Fruit fly (Drosophila melanogaster) whole organism, embryonic: Measurements from ENCODE around the gene CG6788.
"Not testable (repeated sequence)": the region's sequence is repeated elsewhere in the genome, so short reads cannot be mapped to it uniquely, and the experiment has no call there.

ENCODE experiments used
- ATbp ChIP-seq: fragments of 200-800 bp; sonication (Bioruptor generic); optimal IDR thresholded peaks from 2 replicates; lab custom pipeline; 2017; ENCODE audit warnings: missing biosample characterization, mild to moderate bottlenecking, missing genetic modification characterization, missing genetic modification reagents
- Aef1 ChIP-seq: fragments of 200-800 bp; sonication (Bioruptor generic); IDR thresholded peaks from 3 replicates; pipeline ENCODE4 v1.3.6; 2022; ENCODE audit warnings: missing biosample characterization, missing genetic modification characterization
- Asciz ChIP-seq: fragments of 200-800 bp; sonication (Bioruptor generic); optimal IDR thresholded peaks from 2 replicates; lab custom pipeline; 2017; ENCODE audit warnings: missing biosample characterization, mild to moderate bottlenecking, missing genetic modification characterization, missing genetic modification reagents
- Atf6 ChIP-seq: fragments of 200-800 bp; sonication (Bioruptor generic); IDR thresholded peaks from 2 replicates; pipeline ENCODE4 v1.3.6; 2022; ENCODE audit warnings: missing biosample characterization, missing genetic modification characterization
- CG11398 ChIP-seq: fragments of 200-800 bp; sonication (Bioruptor generic); optimal IDR thresholded peaks from 2 replicates; lab custom pipeline; 2016; ENCODE audit warnings: missing biosample characterization, missing genetic modification characterization
- CG11696 ChIP-seq: fragments of 200-800 bp; sonication (Bioruptor generic); IDR thresholded peaks from 2 replicates; pipeline ENCODE4 v1.3.6; 2022; ENCODE audit warnings: missing biosample characterization, missing genetic modification characterization
- CG14667 ChIP-seq: fragments of 200-800 bp; sonication (Bioruptor generic); IDR thresholded peaks from 2 replicates; pipeline ENCODE4 v1.3.6; 2022; ENCODE audit warnings: missing biosample characterization, missing genetic modification characterization
- CG1792 ChIP-seq: fragments of 200-800 bp; sonication (Bioruptor generic); optimal IDR thresholded peaks from 2 replicates; lab custom pipeline; 2016; ENCODE audit warnings: missing biosample characterization, missing genetic modification characterization
- CG18262 ChIP-seq: fragments of 200-800 bp; optimal IDR thresholded peaks from 3 replicates; lab custom pipeline; 2019; ENCODE audit warnings: missing biosample characterization, mild to moderate bottlenecking, missing genetic modification characterization, moderate library complexity
- CG2712 ChIP-seq: fragments of 200-800 bp; optimal IDR thresholded peaks from 3 replicates; lab custom pipeline; 2019; ENCODE audit warnings: missing biosample characterization, mild to moderate bottlenecking, missing genetic modification characterization, moderate library complexity
- CG30431 ChIP-seq: fragments of 200-800 bp; sonication (Bioruptor generic); optimal IDR thresholded peaks from 2 replicates; lab custom pipeline; 2017; ENCODE audit warnings: missing biosample characterization, missing genetic modification characterization
- CG4820 ChIP-seq: fragments of 200-800 bp; sonication (Bioruptor generic); optimal IDR thresholded peaks from 3 replicates; lab custom pipeline; 2016; ENCODE audit warnings: missing biosample characterization, missing genetic modification characterization
- CG8281 ChIP-seq: fragments of 200-800 bp; sonication (Bioruptor generic); optimal IDR thresholded peaks from 2 replicates; lab custom pipeline; 2018; ENCODE audit warnings: missing biosample characterization, mild to moderate bottlenecking, missing genetic modification characterization, moderate library complexity
- CG8478 ChIP-seq: fragments of >200 bp; optimal IDR thresholded peaks from 2 replicates; lab custom pipeline; 2018
- CG9797 ChIP-seq: fragments of 200-800 bp; sonication (Bioruptor generic); optimal IDR thresholded peaks from 3 replicates; lab custom pipeline; 2018; ENCODE audit warnings: missing biosample characterization, mild to moderate bottlenecking, missing genetic modification characterization
- CHES-1-like ChIP-seq: fragments of 200-800 bp; sonication (Bioruptor generic); optimal IDR thresholded peaks from 2 replicates; lab custom pipeline; 2016; ENCODE audit warnings: missing biosample characterization, missing genetic modification characterization
- Chrac-16 ChIP-seq: fragments of 200-800 bp; sonication (Bioruptor generic); optimal IDR thresholded peaks from 3 replicates; lab custom pipeline; 2016; ENCODE audit warnings: missing biosample characterization, missing genetic modification characterization
- Dad ChIP-seq: fragments of 200-800 bp; sonication (Bioruptor generic); optimal IDR thresholded peaks from 3 replicates; lab custom pipeline; 2016; ENCODE audit warnings: missing biosample characterization, missing genetic modification characterization
- Doc2 ChIP-seq: fragments of 200-800 bp; sonication (Bioruptor generic); IDR thresholded peaks from 2 replicates; pipeline ENCODE4 v1.3.6; 2022; ENCODE audit warnings: missing biosample characterization, missing genetic modification characterization
- Dp ChIP-seq: fragments of 200-800 bp; sonication (Bioruptor generic); optimal IDR thresholded peaks from 2 replicates; lab custom pipeline; 2018; ENCODE audit warnings: missing biosample characterization, mild to moderate bottlenecking, missing genetic modification characterization, moderate library complexity
- Drgx ChIP-seq: fragments of 200-800 bp; sonication (Bioruptor generic); IDR thresholded peaks from 2 replicates; pipeline ENCODE4 v1.3.6; 2022; ENCODE audit warnings: missing biosample characterization, missing genetic modification characterization
- GATAe ChIP-seq: fragments of 200-800 bp; sonication (Bioruptor generic); conservative IDR thresholded peaks from 2 replicates; pipeline ENCODE4 v1.3.6; 2022; ENCODE audit warnings: missing biosample characterization, missing genetic modification characterization
- H15 ChIP-seq: fragments of 200-800 bp; sonication (Bioruptor generic); IDR thresholded peaks from 3 replicates; pipeline ENCODE4 v1.3.6; 2022; ENCODE audit warnings: missing biosample characterization, missing genetic modification characterization
- Hey ChIP-seq: fragments of 200-800 bp; sonication (Bioruptor generic); optimal IDR thresholded peaks from 3 replicates; lab custom pipeline; 2018; ENCODE audit warnings: missing biosample characterization, mild to moderate bottlenecking, missing genetic modification characterization
- Hmr ChIP-seq: fragments of 200-800 bp; sonication (Bioruptor generic); optimal IDR thresholded peaks from 3 replicates; lab custom pipeline; 2017; ENCODE audit warnings: mild to moderate bottlenecking, missing biosample characterization, missing genetic modification reagents, missing genetic modification characterization
- Hr78 ChIP-seq, 2 experiments: fragments of 200-800 bp in 1 of 2; fragments of >200 bp in 1 of 2; sonication (Bioruptor generic) in 1 of 2; optimal IDR thresholded peaks; 2 replicates each; lab custom pipeline; 2017 to 2019; ENCODE audit warnings: missing biosample characterization in 2 of 2, missing genetic modification characterization in 2 of 2, mild to moderate bottlenecking in 1 of 2, moderate library complexity in 1 of 2
- Lpt ChIP-seq: fragments of >200 bp; optimal IDR thresholded peaks from 2 replicates; lab custom pipeline; 2018; ENCODE audit warnings: missing biosample characterization, missing genetic modification characterization
- Med ChIP-seq: fragments of 200-800 bp; sonication (Bioruptor generic); peaks from one replicate; lab custom pipeline; 2016; ENCODE audit warnings: missing biosample characterization, missing genetic modification characterization, mild to moderate bottlenecking, inconsistent platforms, moderate library complexity
- Usf ChIP-seq: fragments of 200-800 bp; sonication (Bioruptor generic); optimal IDR thresholded peaks from 2 replicates; lab custom pipeline; 2017; ENCODE audit warnings: missing genotype, missing biosample characterization, missing genetic modification characterization
- bcd ChIP-seq: fragments of 200-800 bp; sonication (Bioruptor generic); optimal IDR thresholded peaks from 2 replicates; lab custom pipeline; 2017; ENCODE audit warnings: missing biosample characterization, mild to moderate bottlenecking, missing genetic modification characterization
- chinmo ChIP-seq: fragments of 200-800 bp; sonication (Bioruptor generic); IDR thresholded peaks from 4 replicates; pipeline ENCODE4 v1.3.6; 2022; ENCODE audit warnings: missing biosample characterization, missing genetic modification characterization; ENCODE audit not compliant: partially characterized antibody
- dpn ChIP-seq, 2 experiments: fragments of 200-800 bp; sonication (Bioruptor generic); optimal IDR thresholded peaks; 3 replicates each; lab custom pipeline; 2016; ENCODE audit warnings: missing biosample characterization in 2 of 2, missing genetic modification characterization in 2 of 2
- eve ChIP-seq, 2 experiments: fragments of >200 bp; optimal IDR thresholded peaks; 2 replicates each; lab custom pipeline; 2017; ENCODE audit warnings: missing biosample characterization in 2 of 2, missing genetic modification characterization in 2 of 2
- fd96Cb ChIP-seq: fragments of 200-800 bp; sonication (Bioruptor generic); optimal IDR thresholded peaks from 2 replicates; lab custom pipeline; 2018; ENCODE audit warnings: missing biosample characterization, mild to moderate bottlenecking, missing genetic modification characterization, moderate library complexity
- grn ChIP-seq: fragments of 200-800 bp; sonication (Bioruptor generic); optimal IDR thresholded peaks from 3 replicates; lab custom pipeline; 2017; ENCODE audit warnings: missing biosample characterization, missing genetic modification characterization
- hkb ChIP-seq, 2 experiments: fragments of 200-800 bp in 1 of 2; fragments of >200 bp in 1 of 2; sonication (Bioruptor generic) in 1 of 2; IDR thresholded peaks in 1 of 2; optimal IDR thresholded peaks in 1 of 2; 2 replicates each; pipeline versions ENCODE4 v1.3.6 to Lab custom; 2017 to 2022; ENCODE audit warnings: missing biosample characterization in 1 of 2, missing genetic modification characterization in 1 of 2
- lab ChIP-seq: fragments of 200-800 bp; sonication (Bioruptor generic); optimal IDR thresholded peaks from 3 replicates; lab custom pipeline; 2017; ENCODE audit warnings: missing biosample characterization, missing genetic modification characterization, mild to moderate bottlenecking, moderate library complexity, missing genetic modification reagents
- lilli ChIP-seq: fragments of 200-800 bp; sonication (Bioruptor generic); optimal IDR thresholded peaks from 3 replicates; lab custom pipeline; 2016; ENCODE audit warnings: missing biosample characterization, missing genetic modification characterization
- odd ChIP-seq: fragments of 200-800 bp; sonication (Bioruptor generic); optimal IDR thresholded peaks from 2 replicates; lab custom pipeline; 2017; ENCODE audit warnings: missing biosample characterization, mild to moderate bottlenecking, missing genetic modification characterization
- peb ChIP-seq: fragments of 200-800 bp; sonication (Bioruptor generic); IDR thresholded peaks from 2 replicates; pipeline ENCODE4 v1.3.6; 2022; ENCODE audit warnings: missing biosample characterization, missing genetic modification characterization
- pzg ChIP-seq: fragments of 200-800 bp; sonication (Bioruptor generic); optimal IDR thresholded peaks from 3 replicates; lab custom pipeline; 2018; ENCODE audit warnings: missing biosample characterization, mild to moderate bottlenecking, missing genetic modification characterization, moderate library complexity
- unpg ChIP-seq: fragments of 200-800 bp; sonication (Bioruptor generic); optimal IDR thresholded peaks from 3 replicates; lab custom pipeline; 2018; ENCODE audit warnings: missing biosample characterization, mild to moderate bottlenecking, missing genetic modification characterization, moderate library complexity
- usp ChIP-seq: fragments of >200 bp; optimal IDR thresholded peaks from 2 replicates; lab custom pipeline; 2017; ENCODE audit warnings: missing biosample characterization, missing genetic modification characterization
- vfl ChIP-seq: fragments of 200-800 bp; sonication (Bioruptor generic); optimal IDR thresholded peaks from 2 replicates; lab custom pipeline; 2016; ENCODE audit warnings: missing biosample characterization, missing genetic modification characterization

CG6788 gene

DNA sequence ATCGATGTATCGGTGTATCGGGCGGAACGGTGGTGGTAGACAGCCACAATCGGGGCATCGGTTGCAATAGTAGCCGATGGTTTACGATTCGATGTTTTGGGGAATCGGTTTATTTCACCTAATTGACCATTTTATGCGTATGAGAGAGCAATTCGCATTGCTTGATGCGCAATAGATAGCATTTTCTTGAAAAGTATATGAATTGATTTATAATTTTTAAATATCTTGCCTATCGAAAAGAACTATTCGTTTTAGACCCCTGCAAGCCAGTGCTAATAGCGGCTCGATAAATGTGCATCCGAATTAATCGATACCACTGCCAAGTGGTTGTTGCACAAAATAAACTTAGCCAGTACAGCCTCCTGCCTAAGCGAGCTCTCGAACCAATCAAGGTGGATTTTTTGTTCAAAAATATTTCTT, 759 bp upstream of the CG6788 start, which contains the start of gene mnb (continued):
- peak; percentile 85 for TF ChIP-seq hkb (optimal IDR thresholded peaks at IDR 0.05; lab: Kevin White, UChicago)
- no peak for TF ChIP-seq hkb (GFP tag; IDR thresholded peaks at IDR 0.05; lab: Robert Waterston, UW)
- no peak for TF ChIP-seq CG11696 (GFP tag; lab: Robert Waterston, UW)
- TF ChIP-seq Atf6 (GFP tag; lab: Robert Waterston, UW), result 0 out of 2 replicates have a peak, but pooled peaks have one; percentile 23
- TF ChIP-seq dpn (GFP tag; optimal IDR thresholded peaks at IDR 0.05; lab: Kevin White, UChicago), result peak in 1 of 2 experiments; percentile 16
- peak; percentile 82 for TF ChIP-seq Dp
- TF ChIP-seq CHES-1-like (GFP tag; lab: Kevin White, UChicago), result no peak
- no peak for TF ChIP-seq GATAe
- TF ChIP-seq bcd (GFP tag; lab: Kevin White, UChicago), result peak; percentile 28
- no peak for TF ChIP-seq Drgx
- TF ChIP-seq Med, result peak; percentile 80
- no peak for TF ChIP-seq CG2712 (tag; lab: Kevin White, UChicago)
- no peak for TF ChIP-seq unpg (GFP tag; lab: Kevin White, UChicago)

DNA sequence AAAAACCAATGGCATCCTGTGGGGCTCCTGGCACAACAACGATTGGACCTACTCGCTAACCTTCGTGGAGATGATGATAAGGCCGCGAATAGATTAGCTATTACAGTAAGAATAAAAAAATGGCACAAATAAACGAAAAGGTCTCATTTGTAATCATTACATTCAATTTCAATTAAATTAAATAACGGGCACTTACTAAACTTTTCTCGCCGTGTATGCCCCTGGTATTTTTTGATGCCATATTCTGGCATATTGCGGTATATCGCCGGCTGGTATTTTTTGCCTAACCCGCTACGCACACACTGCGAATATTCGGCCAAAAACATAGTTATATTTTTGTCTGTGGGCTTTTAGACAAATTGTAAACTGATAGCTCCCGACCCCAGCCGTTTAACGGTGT, 1.3 kb downstream of the CG6788 start, which contains the start of gene Gss1:
TSS of gene Gss1 (plus strand) at position 301 of the 400 bp plus-strand sequence.
- TF ChIP-seq Hmr; Asciz (GFP tag; lab: Kevin White, UChicago); grn (GFP tag; lab: Kevin White, UChicago): not testable (repeated sequence)

DNA sequence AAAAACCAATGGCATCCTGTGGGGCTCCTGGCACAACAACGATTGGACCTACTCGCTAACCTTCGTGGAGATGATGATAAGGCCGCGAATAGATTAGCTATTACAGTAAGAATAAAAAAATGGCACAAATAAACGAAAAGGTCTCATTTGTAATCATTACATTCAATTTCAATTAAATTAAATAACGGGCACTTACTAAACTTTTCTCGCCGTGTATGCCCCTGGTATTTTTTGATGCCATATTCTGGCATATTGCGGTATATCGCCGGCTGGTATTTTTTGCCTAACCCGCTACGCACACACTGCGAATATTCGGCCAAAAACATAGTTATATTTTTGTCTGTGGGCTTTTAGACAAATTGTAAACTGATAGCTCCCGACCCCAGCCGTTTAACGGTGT, 11.4 kb downstream of the CG6788 start, which contains the start of gene Gss2:
TSS of gene Gss2 (plus strand) at position 301 of the 400 bp plus-strand sequence.
- not testable (repeated sequence) for TF ChIP-seq Aef1 (GFP tag; lab: Robert Waterston, UW); ATbp (GFP tag; lab: Kevin White, UChicago); Usf (GFP tag; lab: Kevin White, UChicago)

DNA sequence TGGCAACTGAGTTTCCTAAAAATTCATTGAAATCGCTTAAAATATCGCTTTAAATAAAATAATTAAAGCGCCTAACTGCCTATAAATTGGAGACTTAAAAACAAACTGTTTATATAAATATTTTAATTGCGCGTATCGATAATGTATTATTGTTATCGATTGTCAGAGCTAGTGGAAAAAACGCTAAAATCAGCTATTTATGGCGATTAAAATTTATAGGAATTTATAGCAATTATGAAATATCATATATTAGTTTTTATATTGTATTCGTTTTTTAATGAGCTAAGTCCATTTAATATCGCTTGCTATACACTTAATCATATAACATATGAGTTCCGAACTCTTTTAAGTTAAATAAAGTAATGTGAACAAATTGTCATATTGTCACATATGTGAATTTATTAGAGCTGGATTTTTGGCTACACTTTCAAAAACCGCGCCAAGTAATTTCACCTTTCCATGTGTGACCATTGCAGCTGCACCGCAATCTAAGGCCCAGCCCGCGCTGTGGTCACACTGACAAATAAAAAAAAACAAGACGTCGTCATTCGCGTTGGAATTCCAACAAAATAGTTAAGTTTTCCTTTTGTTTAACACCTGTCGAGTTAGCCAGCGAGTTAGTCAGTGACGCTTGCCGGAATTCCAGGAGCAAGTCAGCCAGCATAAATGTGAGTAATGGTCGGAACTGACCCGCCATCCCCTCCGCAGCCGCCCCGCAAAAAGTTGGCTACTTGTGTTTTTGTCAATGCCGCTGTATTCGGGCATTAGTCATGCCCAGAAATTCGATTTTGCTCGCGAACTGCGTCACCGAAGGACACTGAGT, 19.4 kb downstream of the CG6788 start, which contains the start of the genes CG7772 and Vps4:
TSS of gene CG7772 (minus strand) at position 78 of the 823 bp plus-strand sequence.
TSS of gene Vps4 (plus strand) at position 509 of the 823 bp plus-strand sequence.
- TF ChIP-seq CG18262 (tag; lab: Kevin White, UChicago) (no peak), CG8478 (lab: Kevin White, UChicago) (no peak), Atf6 (GFP tag; lab: Robert Waterston, UW) (no peak), CG8281 (tag; lab: Kevin White, UChicago) (no peak), CG9797 (GFP tag; lab: Kevin White, UChicago) (peak; percentile 74), usp (GFP tag; lab: Kevin White, UChicago) (no peak), Hey (tag; lab: Kevin White, UChicago) (no peak), pzg (GFP tag; lab: Kevin White, UChicago) (peak; percentile 52), vfl (GFP tag; lab: Kevin White, UChicago) (no peak), CG4820 (GFP tag; lab: Kevin White, UChicago) (no peak), Dad (GFP tag; lab: Kevin White, UChicago) (no peak), Lpt (GFP tag; lab: Kevin White, UChicago) (no peak), peb (GFP tag; lab: Robert Waterston, UW) (no peak), lilli (GFP tag; lab: Kevin White, UChicago) (no peak), CG14667 (GFP tag; lab: Robert Waterston, UW) (no peak), CG1792 (GFP tag; lab: Kevin White, UChicago) (no peak), chinmo (GFP tag; lab: Robert Waterston, UW) (0 out of 4 replicates have a peak, but pooled peaks have one; percentile 37), fd96Cb (no peak), H15 (GFP tag; lab: Robert Waterston, UW) (no peak), CG2712 (tag; lab: Kevin White, UChicago) (peak; percentile 19), Hr78 (GFP tag; optimal IDR thresholded peaks at IDR 0.05; lab: Kevin White, UChicago) (no peak), CG30431 (GFP tag; lab: Kevin White, UChicago) (no peak), odd (GFP tag; lab: Kevin White, UChicago) (no peak), lab (GFP tag; lab: Kevin White, UChicago) (no peak), CG11398 (GFP tag; lab: Kevin White, UChicago) (no peak), eve (GFP tag; optimal IDR thresholded peaks at IDR 0.05; lab: Kevin White, UChicago) (no peak), Chrac-16 (GFP tag; lab: Kevin White, UChicago) (no peak), Doc2 (GFP tag; lab: Robert Waterston, UW) (no peak)
